Worm (Caenorhabditis elegans) whole organism, L1 larva: ENCODE results near the gene abcf-2.

ENCODE experiments used
- C16A3.4 ChIP-seq: fragments of 150-350 bp; optimal IDR thresholded peaks from 2 replicates; lab custom pipeline; 2014; ENCODE audit warnings: missing biosample characterization, missing genetic modification characterization
- F16B12.6 ChIP-seq: fragments of 150-350 bp; optimal IDR thresholded peaks from 2 replicates; lab custom pipeline; 2014; ENCODE audit warnings: missing biosample characterization, missing genetic modification characterization
- alr-1 ChIP-seq: fragments of 200-800 bp; sonication (Bioruptor generic); optimal IDR thresholded peaks from 2 replicates; lab custom pipeline; 2018; ENCODE audit warnings: borderline replicate concordance, mild to moderate bottlenecking, missing genetic modification characterization, missing compliant biosample characterization
- ceh-63 ChIP-seq: fragments of 200-800 bp; sonication (Bioruptor generic); optimal IDR thresholded peaks from 2 replicates; lab custom pipeline; 2018; ENCODE audit warnings: mild to moderate bottlenecking, missing genetic modification characterization, missing compliant biosample characterization
- ceh-8 ChIP-seq: fragments of 200-800 bp; sonication (Bioruptor generic); optimal IDR thresholded peaks from 2 replicates; lab custom pipeline; 2018; ENCODE audit warnings: mild to moderate bottlenecking, missing genetic modification characterization, moderate library complexity, missing compliant biosample characterization
- ceh-82 ChIP-seq, 3 experiments: fragments of 150-350 bp in 1 of 3; sonication (generic microtip) in 2 of 3; optimal IDR thresholded peaks; 2 replicates each; lab custom pipeline; 2014 to 2017; ENCODE audit warnings: missing biosample characterization in 3 of 3, missing genetic modification characterization in 3 of 3
- dsc-1 ChIP-seq: sonication (generic microtip); optimal IDR thresholded peaks from 2 replicates; lab custom pipeline; 2016; ENCODE audit warnings: mild to moderate bottlenecking, missing genetic modification characterization, missing compliant biosample characterization
- efl-1 ChIP-seq, 4 experiments: fragments of 150-350 bp; optimal IDR thresholded peaks in 3 of 4; peaks in 1 of 4; 1 replicate in 1 of 4; 2 replicates in 3 of 4; lab custom pipeline; 2014; ENCODE audit warnings: missing biosample characterization in 2 of 4, missing genetic modification characterization in 2 of 4, missing genetic modification reagents in 2 of 4
- egl-13 ChIP-seq: sonication (generic microtip); optimal IDR thresholded peaks from 2 replicates; lab custom pipeline; 2016; ENCODE audit warnings: missing genotype, missing genetic modification reagents, missing genetic modification characterization, missing compliant biosample characterization
- egl-27 ChIP-seq, 2 experiments: fragments of 150-350 bp in 1 of 2; sonication (generic microtip); optimal IDR thresholded peaks; 3 replicates each; lab custom pipeline; 2017 to 2018; ENCODE audit warnings: missing biosample characterization in 2 of 2, missing genetic modification characterization in 2 of 2, missing genetic modification reagents in 2 of 2
- elt-3 ChIP-seq, 6 experiments: fragments of 150-350 bp in 1 of 6; sonication (generic microtip); optimal IDR thresholded peaks; 2 replicates each; lab custom pipeline; 2017 to 2018; ENCODE audit warnings: missing biosample characterization in 6 of 6, missing genetic modification characterization in 6 of 6, inconsistent platforms in 1 of 6
- ets-5 ChIP-seq: fragments of 200-800 bp; sonication (Bioruptor generic); IDR thresholded peaks from 2 replicates; pipeline ENCODE4 v1.3.6; 2022; ENCODE audit warnings: missing genetic modification characterization, missing compliant biosample characterization
- fkh-8 ChIP-seq: sonication (generic microtip); optimal IDR thresholded peaks from 2 replicates; lab custom pipeline; 2016; ENCODE audit warnings: mild to moderate bottlenecking, missing genetic modification characterization, missing compliant biosample characterization
- hlh-4 ChIP-seq: sonication (generic microtip); optimal IDR thresholded peaks from 2 replicates; lab custom pipeline; 2016; ENCODE audit warnings: mild to moderate bottlenecking, missing genetic modification characterization, missing compliant biosample characterization
- isw-1 ChIP-seq: fragments of 200-800 bp; sonication (Bioruptor generic); IDR thresholded peaks from 2 replicates; pipeline ENCODE4 v1.3.6; 2022; ENCODE audit warnings: missing genetic modification characterization, missing compliant biosample characterization
- jun-1 ChIP-seq: fragments of 150-350 bp; optimal IDR thresholded peaks from 2 replicates; lab custom pipeline; 2014; ENCODE audit warnings: missing biosample characterization, missing genetic modification reagents, missing genetic modification characterization
- lin-35 ChIP-seq, 2 experiments: fragments of 150-350 bp; optimal IDR thresholded peaks; 2 replicates each; lab custom pipeline; 2014; ENCODE audit warnings: missing biosample characterization in 2 of 2, missing genetic modification characterization in 2 of 2, missing genetic modification reagents in 2 of 2
- lin-39 ChIP-seq: fragments of 150-350 bp; optimal IDR thresholded peaks from 2 replicates; lab custom pipeline; 2014; ENCODE audit warnings: missing biosample characterization, missing genetic modification reagents, missing genetic modification characterization
- lir-3 ChIP-seq: sonication (generic microtip); optimal IDR thresholded peaks from 2 replicates; lab custom pipeline; 2016; ENCODE audit warnings: mild to moderate bottlenecking, missing genetic modification characterization, moderate library complexity, missing compliant biosample characterization; ENCODE audit not compliant: poor library complexity
- lsy-2 ChIP-seq, 2 experiments: fragments of 150-350 bp; optimal IDR thresholded peaks; 2 replicates each; lab custom pipeline; 2014; ENCODE audit warnings: missing biosample characterization in 2 of 2, missing genetic modification characterization in 2 of 2
- mdl-1 ChIP-seq, 2 experiments: fragments of 150-350 bp; optimal IDR thresholded peaks; 2 replicates each; lab custom pipeline; 2014 to 2017; ENCODE audit warnings: missing biosample characterization in 2 of 2, missing genetic modification characterization in 2 of 2, inconsistent platforms in 1 of 2
- mep-1 ChIP-seq: fragments of 150-350 bp; optimal IDR thresholded peaks from 2 replicates; lab custom pipeline; 2014; ENCODE audit warnings: missing biosample characterization, missing genetic modification characterization
- nhr-11 ChIP-seq: fragments of 150-350 bp; optimal IDR thresholded peaks from 2 replicates; lab custom pipeline; 2014; ENCODE audit warnings: missing biosample characterization, missing genetic modification characterization
- nhr-12 ChIP-seq: sonication (generic microtip); optimal IDR thresholded peaks from 2 replicates; lab custom pipeline; 2017; ENCODE audit warnings: missing biosample characterization, missing genetic modification characterization
- nhr-19 ChIP-seq: fragments of 200-800 bp; sonication (Bioruptor generic); conservative IDR thresholded peaks from 2 replicates; pipeline ENCODE4 v1.3.6; 2022; ENCODE audit warnings: missing genetic modification characterization, missing compliant biosample characterization
- nhr-20 ChIP-seq: sonication (generic microtip); optimal IDR thresholded peaks from 2 replicates; lab custom pipeline; 2016; ENCODE audit warnings: mild to moderate bottlenecking, missing genetic modification characterization, missing compliant biosample characterization
- nhr-237 ChIP-seq: fragments of 150-350 bp; optimal IDR thresholded peaks from 2 replicates; lab custom pipeline; 2014; ENCODE audit warnings: missing biosample characterization, missing genetic modification characterization
- nhr-28 ChIP-seq: fragments of 150-350 bp; optimal IDR thresholded peaks from 2 replicates; lab custom pipeline; 2014; ENCODE audit warnings: missing biosample characterization, missing genetic modification characterization
- nhr-71 ChIP-seq: sonication (generic microtip); optimal IDR thresholded peaks from 2 replicates; lab custom pipeline; 2016; ENCODE audit warnings: mild to moderate bottlenecking, missing genetic modification characterization, moderate library complexity, missing compliant biosample characterization
- nhr-77 ChIP-seq: fragments of 150-350 bp; optimal IDR thresholded peaks from 2 replicates; lab custom pipeline; 2014; ENCODE audit warnings: missing biosample characterization, missing genetic modification characterization
- nhr-85 ChIP-seq: sonication (generic microtip); peaks from one replicate; lab custom pipeline; 2016; ENCODE audit warnings: missing genetic modification characterization, inconsistent platforms, missing compliant biosample characterization
- nhr-90 ChIP-seq: sonication (generic microtip); optimal IDR thresholded peaks from 2 replicates; lab custom pipeline; 2016; ENCODE audit warnings: mild to moderate bottlenecking, missing genetic modification characterization, missing compliant biosample characterization; ENCODE audit not compliant: poor library complexity
- skn-1 ChIP-seq: fragments of 150-350 bp; optimal IDR thresholded peaks from 2 replicates; lab custom pipeline; 2014; ENCODE audit warnings: missing biosample characterization, missing genetic modification characterization
- snpc-4 ChIP-seq: fragments of 150-350 bp; optimal IDR thresholded peaks from 2 replicates; lab custom pipeline; 2014; ENCODE audit warnings: missing biosample characterization, missing genetic modification characterization
- snu-23 ChIP-seq: sonication (generic microtip); optimal IDR thresholded peaks from 2 replicates; lab custom pipeline; 2016; ENCODE audit warnings: missing genetic modification characterization, missing compliant biosample characterization
- tlp-1 ChIP-seq: fragments of 150-350 bp; optimal IDR thresholded peaks from 2 replicates; lab custom pipeline; 2014; ENCODE audit warnings: missing biosample characterization, missing genetic modification characterization
- unc-62 ChIP-seq: fragments of 150-350 bp; optimal IDR thresholded peaks from 2 replicates; lab custom pipeline; 2014; ENCODE audit warnings: missing biosample characterization, missing genetic modification reagents, missing genetic modification characterization
- unc-98 ChIP-seq: fragments of 200-800 bp; sonication (Bioruptor generic); IDR thresholded peaks from 2 replicates; pipeline ENCODE4 v1.3.6; 2022; ENCODE audit warnings: missing genetic modification characterization, missing compliant biosample characterization
- zag-1 ChIP-seq: fragments of 150-350 bp; optimal IDR thresholded peaks from 2 replicates; lab custom pipeline; 2014; ENCODE audit warnings: missing biosample characterization, missing genetic modification characterization
- zip-4 ChIP-seq: fragments of 200-800 bp; sonication (Bioruptor generic); optimal IDR thresholded peaks from 2 replicates; lab custom pipeline; 2018; ENCODE audit warnings: mild to moderate bottlenecking, missing genetic modification characterization, moderate library complexity, missing compliant biosample characterization

The abcf-2 gene

ce11 chrIII:13465918-13466592, 4.0 kb upstream of the abcf-2 start, which contains the start of gene cdk-5 (continued):
- no peak for TF ChIP-seq nhr-28 (tag; lab: Kevin White, UChicago)
- TF ChIP-seq zag-1 (tag; lab: Kevin White, UChicago) = peak; percentile 83
- peak; percentile 81 for TF ChIP-seq nhr-77 (tag; lab: Kevin White, UChicago)
- TF ChIP-seq egl-27 (tag; optimal IDR thresholded peaks at IDR 0.05; lab: Kevin White, UChicago) = no peak
- peak; percentile 86 for TF ChIP-seq zip-4 (GFP tag; lab: Kevin White, UChicago)
- peak; percentile 94 for TF ChIP-seq nhr-85
- TF ChIP-seq skn-1 (tag; lab: Kevin White, UChicago) = peak; percentile 91
- peak; percentile 95 for TF ChIP-seq nhr-20 (tag; lab: Kevin White, UChicago)
- TF ChIP-seq nhr-19 = peak; percentile 95
- no peak for TF ChIP-seq unc-62 (GFP tag; lab: Kevin White, UChicago)
- TF ChIP-seq snu-23 (GFP tag; lab: Kevin White, UChicago) = peak; percentile 98
- peak in 1 of 2 experiments; percentile 87 for TF ChIP-seq mdl-1 (tag; optimal IDR thresholded peaks at IDR 0.05; lab: Kevin White, UChicago)
- TF ChIP-seq C16A3.4 (tag; lab: Kevin White, UChicago) = peak; percentile 95
- peak; percentile 97 for TF ChIP-seq dsc-1 (tag; lab: Kevin White, UChicago)
- peak; percentile 99 for TF ChIP-seq mep-1 (tag; lab: Kevin White, UChicago)
- peak; percentile 98 for TF ChIP-seq nhr-71 (tag; lab: Kevin White, UChicago)
- peak; percentile 87 for TF ChIP-seq lir-3
- TF ChIP-seq hlh-4 (tag; lab: Kevin White, UChicago) = no peak
- TF ChIP-seq snpc-4 (tag; lab: Kevin White, UChicago) = peak; percentile 87
- TF ChIP-seq nhr-237 = peak; percentile 55
- TF ChIP-seq nhr-90 = peak; percentile 94
- peak; percentile 92 for TF ChIP-seq ceh-8 (GFP tag; lab: Kevin White, UChicago)
- TF ChIP-seq lin-35 (GFP tag; optimal IDR thresholded peaks at IDR 0.05; lab: Kevin White, UChicago) = peak; percentile 92 to 93
- peak; percentile 87 for TF ChIP-seq egl-13 (tag; lab: Kevin White, UChicago)
- TF ChIP-seq fkh-8 = peak; percentile 83
- no peak for TF ChIP-seq alr-1
- TF ChIP-seq lin-39 (tag; lab: Kevin White, UChicago) = peak; percentile 97
- no peak for TF ChIP-seq ets-5 (GFP tag; lab: Robert Waterston, UW)
- TF ChIP-seq tlp-1 (tag; lab: Kevin White, UChicago) = no peak
- TF ChIP-seq ceh-82 (tag; optimal IDR thresholded peaks at IDR 0.05; lab: Kevin White, UChicago) = peak; percentile 89 to 93 (median 90)
- TF ChIP-seq nhr-11 (tag; lab: Kevin White, UChicago) = peak; percentile 76
- no peak; the same call in 1 of the 2 replicates for TF ChIP-seq unc-98
- peak; percentile 86 for TF ChIP-seq jun-1 (tag; lab: Kevin White, UChicago)
- TF ChIP-seq elt-3 (tag; optimal IDR thresholded peaks at IDR 0.05; lab: Kevin White, UChicago) = peak in 2 of 6 experiments; percentile 86 to 87
- peak; percentile 33 for TF ChIP-seq nhr-12
- peak; percentile 97 to 98 for TF ChIP-seq lsy-2 (tag; optimal IDR thresholded peaks at IDR 0.05; lab: Kevin White, UChicago)
- peak; percentile 94 for TF ChIP-seq isw-1 (GFP tag; lab: Robert Waterston, UW)
- TF ChIP-seq F16B12.6 (tag; lab: Kevin White, UChicago) = peak; percentile 71
- peak; percentile 90 to 94 for TF ChIP-seq efl-1 (optimal IDR thresholded peaks at IDR 0.05; lab: Kevin White, UChicago)
- peak; percentile 88 to 99 for TF ChIP-seq efl-1 (GFP tag; optimal IDR thresholded peaks at IDR 0.05 in 1 of 2; lab: Kevin White, UChicago)
- no peak for TF ChIP-seq ceh-63
- TF ChIP-seq, all 84 proteins: peak for 64
